Fruit fly (Drosophila melanogaster) whole organism, embryonic: ENCODE measurements around the gene put.

Experiments used
- CG10543 ChIP-seq: fragments of 200-800 bp; sonication (Bioruptor generic); optimal IDR thresholded peaks from 3 replicates; lab custom pipeline; 2017; ENCODE audit warnings: missing biosample characterization, mild to moderate bottlenecking, missing genetic modification characterization, moderate library complexity
- CG14667 ChIP-seq: fragments of 200-800 bp; sonication (Bioruptor generic); IDR thresholded peaks from 2 replicates; pipeline ENCODE4 v1.3.6; 2022; ENCODE audit warnings: missing biosample characterization, missing genetic modification characterization
- CG15514 ChIP-seq: fragments of 200-800 bp; sonication (Bioruptor generic); optimal IDR thresholded peaks from 3 replicates; lab custom pipeline; 2017; ENCODE audit warnings: missing biosample characterization, missing genetic modification characterization, mild to moderate bottlenecking, moderate library complexity, missing genetic modification reagents
- CG33213 ChIP-seq: fragments of 200-800 bp; sonication (Bioruptor generic); optimal IDR thresholded peaks from 3 replicates; lab custom pipeline; 2016; ENCODE audit warnings: missing biosample characterization, missing genetic modification characterization
- CG4424 ChIP-seq: fragments of 200-800 bp; sonication (Bioruptor generic); optimal IDR thresholded peaks from 3 replicates; lab custom pipeline; 2016; ENCODE audit warnings: missing biosample characterization, missing genetic modification characterization
- Fer1 ChIP-seq: fragments of 200-800 bp; sonication (Bioruptor generic); optimal IDR thresholded peaks from 2 replicates; lab custom pipeline; 2017; ENCODE audit warnings: missing biosample characterization, mild to moderate bottlenecking, missing genetic modification characterization
- Hr78 ChIP-seq, 2 experiments: fragments of 200-800 bp in 1 of 2; fragments of >200 bp in 1 of 2; sonication (Bioruptor generic) in 1 of 2; optimal IDR thresholded peaks; 2 replicates each; lab custom pipeline; 2017 to 2019; ENCODE audit warnings: missing biosample characterization in 2 of 2, missing genetic modification characterization in 2 of 2, mild to moderate bottlenecking in 1 of 2, moderate library complexity in 1 of 2
- cas ChIP-seq: fragments of 200-800 bp; sonication (Bioruptor generic); IDR thresholded peaks from 2 replicates; pipeline ENCODE4 v1.3.6; 2022; ENCODE audit warnings: missing biosample characterization, missing genetic modification characterization
- da ChIP-seq: fragments of 200-800 bp; sonication (Bioruptor generic); optimal IDR thresholded peaks from 2 replicates; lab custom pipeline; 2016; ENCODE audit warnings: missing biosample characterization, missing genetic modification characterization
- emc ChIP-seq: fragments of 200-800 bp; sonication (Bioruptor generic); optimal IDR thresholded peaks from 2 replicates; lab custom pipeline; 2016; ENCODE audit warnings: missing biosample characterization, missing genetic modification characterization
- org-1 ChIP-seq: fragments of 200-800 bp; sonication (Bioruptor generic); optimal IDR thresholded peaks from 2 replicates; lab custom pipeline; 2017; ENCODE audit warnings: missing biosample characterization, missing genetic modification characterization
- trh ChIP-seq: fragments of 200-800 bp; sonication (Bioruptor generic); optimal IDR thresholded peaks from 2 replicates; lab custom pipeline; 2016; ENCODE audit warnings: missing biosample characterization, missing genetic modification characterization
- zen2 ChIP-seq: fragments of 200-800 bp; sonication (Bioruptor generic); IDR thresholded peaks from 3 replicates; pipeline ENCODE4 v1.3.6; 2022; ENCODE audit warnings: missing biosample characterization, missing genetic modification characterization; ENCODE audit not compliant: partially characterized antibody

- TF ChIP-seq CG10543 (peak; percentile 20), CG15514 (no peak), CG14667 (GFP tag; lab: Robert Waterston, UW) (no peak), CG33213 (no peak), trh (no peak), CG4424 (no peak), org-1 (GFP tag; lab: Kevin White, UChicago) (no peak), Fer1 (GFP tag; lab: Kevin White, UChicago) (no peak), emc (no peak), Hr78 (GFP tag; optimal IDR thresholded peaks at IDR 0.05; lab: Kevin White, UChicago) (peak in 1 of 2 experiments; percentile 74), da (GFP tag; lab: Kevin White, UChicago) (peak; percentile 42), zen2 (no peak), cas (no peak)
Observed at dm6 chr3R:14569411-14570107, 55.9 kb downstream of the put start, which contains the start of gene Cys.
